Fruit fly (Drosophila melanogaster): ENCODE results near the gene CG33286.

- TF ChIP-seq CG1620 (GFP tag; optimal IDR thresholded peaks at IDR 0.05) = no peak
- TF ChIP-seq ovo (GFP tag; optimal IDR thresholded peaks at IDR 0.05) = no peak
- no peak for TF ChIP-seq CG5204 (GFP tag; optimal IDR thresholded peaks at IDR 0.05)
- TF ChIP-seq cic (GFP tag; optimal IDR thresholded peaks at IDR 0.05) = no peak
- TF ChIP-seq pad (GFP tag; optimal IDR thresholded peaks at IDR 0.05) = no peak
- TF ChIP-seq CG7045 (GFP tag; optimal IDR thresholded peaks at IDR 0.05) = no peak
These were observed 49.3 kb upstream of the CG33286 start for dm6 chr3L:21023795-21024194.

Measured in whole organism, adult.